Fruit fly (Drosophila melanogaster) whole organism, adult: ENCODE data around the gene AOX3.

Source experiments
- CG14711 ChIP-seq: fragments of 200-800 bp; sonication (Bioruptor generic); optimal IDR thresholded peaks from 2 replicates; lab custom pipeline; 2018; ENCODE audit warnings: missing biosample characterization, mild to moderate bottlenecking, missing genetic modification characterization, moderate library complexity
- CG7045 ChIP-seq: fragments of 200-800 bp; sonication (Bioruptor generic); optimal IDR thresholded peaks from 2 replicates; lab custom pipeline; 2017; ENCODE audit warnings: missing biosample characterization, mild to moderate bottlenecking, missing genetic modification characterization
- Clk ChIP-seq: fragments of 200-800 bp; sonication (Bioruptor generic); optimal IDR thresholded peaks from 2 replicates; lab custom pipeline; 2017; ENCODE audit warnings: missing biosample characterization, missing genetic modification characterization
- bab1 ChIP-seq: fragments of 200-800 bp; sonication (Bioruptor generic); optimal IDR thresholded peaks from 3 replicates; lab custom pipeline; 2019; ENCODE audit warnings: missing biosample characterization, mild to moderate bottlenecking, missing genetic modification characterization, moderate library complexity
- ovo ChIP-seq: fragments of 200-800 bp; sonication (Bioruptor generic); optimal IDR thresholded peaks from 2 replicates; lab custom pipeline; 2016; ENCODE audit warnings: missing biosample characterization, missing genetic modification characterization
- pad ChIP-seq: fragments of 200-800 bp; sonication (Bioruptor generic); optimal IDR thresholded peaks from 3 replicates; lab custom pipeline; 2017; ENCODE audit warnings: missing biosample characterization, missing genetic modification characterization, mild to moderate bottlenecking, moderate library complexity, missing genetic modification reagents

dm6 chr3R:15509817-15510216 is 38.2 kb downstream of the AOX3 start, which contains the start of gene CG44013:
- TF ChIP-seq pad (no peak), CG7045 (GFP tag; lab: Kevin White, UChicago) (no peak), ovo (no peak), CG14711 (tag; lab: Kevin White, UChicago) (no peak), bab1 (GFP tag; lab: Kevin White, UChicago) (no peak), Clk (no peak)
